Worm (Caenorhabditis elegans): ENCODE data around the gene pals-33.

DNA sequence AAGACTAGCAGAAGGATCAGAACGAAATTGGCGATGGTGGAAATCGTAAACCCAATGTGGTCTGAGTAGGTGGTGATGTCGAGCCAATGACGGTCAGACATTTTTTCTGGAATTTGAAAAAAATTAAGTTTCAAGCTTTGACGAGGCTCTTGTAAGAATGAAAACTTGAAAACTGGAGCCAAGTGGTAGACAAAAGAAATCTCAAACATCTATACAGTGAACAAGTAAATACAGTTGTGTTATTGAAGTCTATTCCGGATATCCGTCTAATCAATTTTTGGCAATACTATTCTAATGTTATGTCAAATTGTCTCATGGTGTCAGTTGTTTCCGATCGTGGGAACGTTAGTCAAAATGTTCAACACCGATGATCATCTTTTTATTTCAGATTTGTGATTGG is 6.3 kb upstream of the pals-33 start, which contains the start of gene str-113:
- TF ChIP-seq flt-1 (GFP tag; IDR thresholded peaks at IDR 0.05) (no peak), ztf-29 (GFP tag; IDR thresholded peaks at IDR 0.05) (no peak), T22C8.4 (GFP tag; IDR thresholded peaks at IDR 0.05) (no peak), cog-1 (tag; optimal IDR thresholded peaks at IDR 0.05) (no peak), med-1 (GFP tag; optimal IDR thresholded peaks at IDR 0.05; ENCODE audit: insufficient read depth) (no peak), klf-2 (GFP tag; conservative IDR thresholded peaks at IDR 0.05) (no peak), ref-1 (GFP tag; conservative IDR thresholded peaks at IDR 0.05) (no peak), tab-1 (GFP tag; IDR thresholded peaks at IDR 0.05) (no peak), ztf-23 (GFP tag; IDR thresholded peaks at IDR 0.05) (no peak)

All from whole organism, midembryonic.